Fruit fly (Drosophila melanogaster): ENCODE results near the gene sordd1.

The sordd1 gene

DNA sequence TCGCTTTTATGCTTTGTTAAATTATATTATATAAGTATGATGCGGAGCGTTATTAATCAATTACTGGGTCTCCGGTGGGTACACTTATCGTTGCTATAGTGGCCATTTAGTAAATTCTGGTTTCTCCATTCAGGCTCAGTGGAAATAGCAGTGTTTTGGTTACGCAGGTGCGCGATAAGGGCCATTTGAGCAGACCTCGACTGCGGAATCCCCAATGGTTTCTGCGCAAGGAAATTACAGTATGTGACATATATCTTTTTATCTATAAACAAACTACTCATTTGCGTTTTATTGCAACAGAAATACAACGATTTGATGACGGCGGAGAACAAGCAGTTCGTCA is 34.6 kb downstream of the sordd1 start (continued):
- TF ChIP-seq Hr3 (GFP tag; optimal IDR thresholded peaks at IDR 0.05) (no peak), CG9727 (GFP tag; optimal IDR thresholded peaks at IDR 0.05) (no peak), run (tag; optimal IDR thresholded peaks at IDR 0.05) (no peak), Scr (GFP tag; IDR thresholded peaks at IDR 0.05; ENCODE audit: partially characterized antibody) (peak; percentile 32; the same call in 1 of the 2 replicates), CG14860 (GFP tag; IDR thresholded peaks at IDR 0.05; ENCODE audit: partially characterized antibody) (no peak), Hr51 (GFP tag; optimal IDR thresholded peaks at IDR 0.05) (no peak)

DNA sequence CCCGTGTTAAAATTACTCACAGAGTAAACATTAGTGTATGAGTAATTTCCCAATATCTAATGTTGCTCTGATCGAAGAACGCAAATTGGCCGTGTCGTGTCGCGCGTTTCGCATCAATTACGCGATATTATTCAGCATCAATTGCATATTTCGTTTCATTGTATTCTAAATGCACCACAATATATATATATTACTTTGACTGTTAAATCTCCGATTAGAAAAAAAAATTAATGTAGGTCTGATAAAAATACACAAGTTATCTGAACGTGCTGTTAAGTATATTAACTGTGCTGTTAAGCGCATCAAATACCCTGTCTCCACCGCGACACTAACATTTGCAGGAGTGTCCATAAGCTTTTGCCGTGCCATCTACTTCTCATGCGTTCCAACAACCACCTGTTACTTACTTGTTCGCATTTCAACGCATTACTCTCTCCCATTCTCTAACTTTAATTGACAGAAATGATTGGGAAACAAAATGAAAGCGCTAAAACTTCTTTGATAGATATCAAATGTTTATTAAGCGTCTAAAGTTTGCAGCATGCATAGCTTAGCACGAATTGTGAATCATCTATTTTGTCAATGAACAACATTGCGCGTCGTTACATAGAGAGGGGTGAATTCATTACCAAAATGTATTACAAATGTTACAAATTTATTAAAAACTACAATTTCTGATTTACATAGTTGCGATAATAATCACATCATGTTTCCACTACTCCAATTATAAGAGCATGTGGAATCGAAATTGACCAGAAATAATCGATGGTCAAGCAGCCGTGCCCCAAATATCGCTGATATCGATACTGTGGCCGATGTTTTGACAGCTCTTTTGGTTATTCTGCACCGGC is 35.2 kb downstream of the sordd1 start, which contains the start of the genes Graf and mRpL3:
Graf (minus strand) TSS at position 287 of the 851 bp plus-strand sequence.
mRpL3 (plus strand) TSS at position 802 of the 851 bp plus-strand sequence.
- TF ChIP-seq Sry-δ (GFP tag; optimal IDR thresholded peaks at IDR 0.05) (peak; percentile 68), sob (GFP tag; IDR thresholded peaks at IDR 0.05) (no peak), CG34224 (GFP tag; IDR thresholded peaks at IDR 0.05; ENCODE audit: partially characterized antibody) (peak; percentile 87), CG14860 (GFP tag; IDR thresholded peaks at IDR 0.05; ENCODE audit: partially characterized antibody) (peak; percentile 90), Dll (GFP tag; IDR thresholded peaks at IDR 0.05; ENCODE audit: partially characterized antibody) (peak; percentile 85; the same call in 3 of the 4 replicates), cad (GFP tag; optimal IDR thresholded peaks at IDR 0.05) (no peak), Dip2 (GFP tag; IDR thresholded peaks at IDR 0.05) (no peak), Fer2 (tag; optimal IDR thresholded peaks at IDR 0.05) (no peak), prd (optimal IDR thresholded peaks at IDR 0.05) (no peak), prd (GFP tag; IDR thresholded peaks at IDR 0.05) (no peak), bowl (GFP tag; IDR thresholded peaks at IDR 0.05) (no peak), unc-4 (GFP tag; IDR thresholded peaks at IDR 0.05; ENCODE audit: partially characterized antibody) (peak; percentile 80), zen2 (GFP tag; IDR thresholded peaks at IDR 0.05; ENCODE audit: partially characterized antibody) (peak; percentile 88), Usf (GFP tag; optimal IDR thresholded peaks at IDR 0.05) (no peak), CG12236 (GFP tag; optimal IDR thresholded peaks at IDR 0.05) (no peak), kay (GFP tag; optimal IDR thresholded peaks at IDR 0.05) (no peak), CG13424 (tag; optimal IDR thresholded peaks at IDR 0.05) (no peak), ab (GFP tag; optimal IDR thresholded peaks at IDR 0.05) (no peak), ato (GFP tag; IDR thresholded peaks at IDR 0.05; ENCODE audit: partially characterized antibody) (peak; percentile 90), shn (GFP tag; optimal IDR thresholded peaks at IDR 0.05) (no peak), org-1 (GFP tag; optimal IDR thresholded peaks at IDR 0.05) (no peak), CG9932 (GFP tag; IDR thresholded peaks at IDR 0.05) (no peak; the same call in 1 of the 2 replicates), ranshi (GFP tag; IDR thresholded peaks at IDR 0.05) (no peak), C15 (GFP tag; IDR thresholded peaks at IDR 0.05) (no peak), CG12659 (GFP tag; optimal IDR thresholded peaks at IDR 0.05) (peak; percentile 8), al (GFP tag; IDR thresholded peaks at IDR 0.05) (no peak), phol (tag; optimal IDR thresholded peaks at IDR 0.05) (peak; percentile 12), nerfin-2 (GFP tag; IDR thresholded peaks at IDR 0.05; ENCODE audit: partially characterized antibody) (peak; percentile 92), Bdp1 (GFP tag; optimal IDR thresholded peaks at IDR 0.05) (no peak), Med (GFP tag) (peak; percentile 48), CG7786 (GFP tag; optimal IDR thresholded peaks at IDR 0.05) (no peak), CG12744 (GFP tag; optimal IDR thresholded peaks at IDR 0.05) (no peak), CG13894 (tag; optimal IDR thresholded peaks at IDR 0.05) (no peak), YL-1 (GFP tag; optimal IDR thresholded peaks at IDR 0.05) (no peak), tll (GFP tag; optimal IDR thresholded peaks at IDR 0.05) (peak in 1 of 2 experiments; percentile 2), CG42726 (GFP tag; IDR thresholded peaks at IDR 0.05; ENCODE audit: partially characterized antibody) (peak; percentile 88), odd (GFP tag; optimal IDR thresholded peaks at IDR 0.05) (no peak), z (GFP tag; IDR thresholded peaks at IDR 0.05) (no peak), Atf3 (GFP tag; optimal IDR thresholded peaks at IDR 0.05) (no peak), Ets97D (GFP tag; optimal IDR thresholded peaks at IDR 0.05) (no peak), CG6654 (GFP tag; optimal IDR thresholded peaks at IDR 0.05) (no peak), sima (GFP tag; optimal IDR thresholded peaks at IDR 0.05) (no peak)
